Fruit fly (Drosophila melanogaster) ovary, adult (tissue): Measurements from ENCODE around the gene plx.

Source experiments
- CG17801 ChIP-seq: fragments of 200-800 bp; optimal IDR thresholded peaks from 2 replicates; lab custom pipeline; 2019; ENCODE audit warnings: missing biosample characterization, mild to moderate bottlenecking, missing genetic modification characterization, moderate library complexity; ENCODE audit not compliant: partially characterized antibody

plx gene

dm6 chr3R:5696384-5696783 is 10.7 kb downstream of the plx start:
- no peak for TF ChIP-seq CG17801

- TF ChIP-seq CG17801: peak; percentile 11
Measured at dm6 chr3R:5701104-5701503, 15.4 kb downstream of the plx start.

- no peak for TF ChIP-seq CG17801
Measured at dm6 chr3R:5704982-5705381, 19.3 kb downstream of the plx start.

dm6 chr3R:5705469-5706067 is 19.9 kb downstream of the plx start:
- peak; percentile 54 for TF ChIP-seq CG17801

dm6 chr3R:5716755-5717309 is 31.2 kb downstream of the plx start, which contains the start of gene cas:
Gene cas (minus strand): TSS chr3R:5716805.
- TF ChIP-seq CG17801: no peak

- no peak for TF ChIP-seq CG17801
Measured at dm6 chr3R:5723122-5723521, 37.5 kb downstream of the plx start.

dm6 chr3R:5727724-5728365 is 42.2 kb downstream of the plx start:
- TF ChIP-seq CG17801: no peak

dm6 chr3R:5733181-5733580 is 47.5 kb downstream of the plx start, which contains the start of gene CG1239:
Gene CG1239 (plus strand): TSS chr3R:5733513.
- no peak for TF ChIP-seq CG17801

- peak; percentile 80 for TF ChIP-seq CG17801
Measured at dm6 chr3R:5736305-5736869, 50.7 kb downstream of the plx start, which contains the start of the genes CG2100 and CG1236. Gene CG2100 (minus strand): TSS chr3R:5736355. Gene CG1236 (plus strand): TSS chr3R:5736748.

dm6 chr3R:5737263-5737662 is 51.6 kb downstream of the plx start:
- TF ChIP-seq CG17801: no peak

- TF ChIP-seq CG17801: peak; percentile 2
Measured at dm6 chr3R:5742278-5743196, 56.9 kb downstream of the plx start, which contains the start of the genes Sym and Madm. Gene Sym (minus strand): TSS chr3R:5742476. Gene Madm (plus strand): TSS chr3R:5742510.

dm6 chr3R:5746646-5747045 is 61.0 kb downstream of the plx start:
- no peak for TF ChIP-seq CG17801

dm6 chr3R:5754594-5754993 is 68.9 kb downstream of the plx start, which contains the start of gene Dcps:
Gene Dcps (minus strand): TSS chr3R:5754774.
- no peak for TF ChIP-seq CG17801

dm6 chr3R:5758624-5759209 is 73.1 kb downstream of the plx start, which contains the start of gene Sec8:
Gene Sec8 (minus strand): TSS chr3R:5758997.
- peak; percentile 31 for TF ChIP-seq CG17801

dm6 chr3R:5760980-5761379 is 75.3 kb downstream of the plx start:
- TF ChIP-seq CG17801: no peak
